Worm (Caenorhabditis elegans) whole organism, L3 larva: ENCODE measurements around the gene cng-2.
A peak's percentile ranks its signal among the peaks of the same experiment; 100 is the strongest.

Source experiments
- R02D3.7 ChIP-seq: fragments of 150-350 bp; optimal IDR thresholded peaks from 2 replicates; lab custom pipeline; 2014; ENCODE audit warnings: missing biosample characterization, missing genetic modification characterization
- ZK546.5 ChIP-seq: sonication (generic microtip); optimal IDR thresholded peaks from 2 replicates; lab custom pipeline; 2017; ENCODE audit warnings: missing biosample characterization, missing genetic modification characterization
- aly-2 ChIP-seq: fragments of 150-350 bp; optimal IDR thresholded peaks from 2 replicates; lab custom pipeline; 2014; ENCODE audit warnings: missing biosample characterization, missing genetic modification characterization
- ama-1 ChIP-seq: fragments of 150-350 bp; optimal IDR thresholded peaks from 2 replicates; lab custom pipeline; 2018
- ceh-16 ChIP-seq: sonication (generic microtip); optimal IDR thresholded peaks from 2 replicates; lab custom pipeline; 2017; ENCODE audit warnings: missing biosample characterization, missing genetic modification characterization
- ceh-28 ChIP-seq: fragments of 150-350 bp; optimal IDR thresholded peaks from 2 replicates; lab custom pipeline; 2014; ENCODE audit warnings: missing biosample characterization, missing genetic modification reagents, missing genetic modification characterization
- ceh-82 ChIP-seq: fragments of 150-350 bp; optimal IDR thresholded peaks from 2 replicates; lab custom pipeline; 2014; ENCODE audit warnings: missing biosample characterization, missing genetic modification characterization
- ceh-9 ChIP-seq: sonication (generic microtip); optimal IDR thresholded peaks from 2 replicates; lab custom pipeline; 2018; ENCODE audit warnings: missing biosample characterization, missing genetic modification characterization
- daf-12 ChIP-seq: fragments of 150-350 bp; optimal IDR thresholded peaks from 2 replicates; lab custom pipeline; 2014; ENCODE audit warnings: missing biosample characterization, missing genetic modification reagents, missing genetic modification characterization
- egl-27 ChIP-seq: sonication (generic microtip); optimal IDR thresholded peaks from 4 replicates; lab custom pipeline; 2017; ENCODE audit warnings: missing biosample characterization, missing genetic modification reagents, missing genetic modification characterization
- egl-5 ChIP-seq: fragments of 150-350 bp; optimal IDR thresholded peaks from 2 replicates; lab custom pipeline; 2017; ENCODE audit warnings: missing biosample characterization, missing genetic modification reagents, missing genetic modification characterization, inconsistent platforms
- elt-3 ChIP-seq, 3 experiments: fragments of 150-350 bp in 1 of 3; sonication (generic microtip) in 2 of 3; optimal IDR thresholded peaks; 2 replicates in 2 of 3; 4 replicates in 1 of 3; lab custom pipeline; 2014 to 2017; ENCODE audit warnings: missing biosample characterization in 3 of 3, missing genetic modification characterization in 3 of 3
- fkh-10 ChIP-seq: sonication (generic microtip); optimal IDR thresholded peaks from 2 replicates; lab custom pipeline; 2017; ENCODE audit warnings: missing biosample characterization, missing genetic modification reagents, missing genetic modification characterization
- fkh-2 ChIP-seq: fragments of 150-350 bp; optimal IDR thresholded peaks from 2 replicates; lab custom pipeline; 2014; ENCODE audit warnings: missing biosample characterization, missing genetic modification reagents, missing genetic modification characterization
- hmg-11 ChIP-seq: sonication (generic microtip); optimal IDR thresholded peaks from 2 replicates; lab custom pipeline; 2016; ENCODE audit warnings: missing genetic modification characterization, missing compliant biosample characterization
- lin-15B ChIP-seq: fragments of 150-350 bp; optimal IDR thresholded peaks from 2 replicates; lab custom pipeline; 2014; ENCODE audit warnings: missing biosample characterization, missing genetic modification characterization
- mdl-1 ChIP-seq: fragments of 150-350 bp; optimal IDR thresholded peaks from 2 replicates; lab custom pipeline; 2014; ENCODE audit warnings: missing biosample characterization, missing genetic modification characterization
- nfya-1 ChIP-seq: sonication (generic microtip); optimal IDR thresholded peaks from 2 replicates; lab custom pipeline; 2017; ENCODE audit warnings: missing genetic modification characterization, mild to moderate bottlenecking, missing compliant biosample characterization, antibody characterized with exemption, moderate library complexity; ENCODE audit not compliant: insufficient read depth
- nhr-11 ChIP-seq: fragments of 150-350 bp; optimal IDR thresholded peaks from 2 replicates; lab custom pipeline; 2014; ENCODE audit warnings: missing biosample characterization, missing genetic modification characterization
- nhr-12 ChIP-seq: fragments of 150-350 bp; optimal IDR thresholded peaks from 2 replicates; lab custom pipeline; 2014; ENCODE audit warnings: missing biosample characterization, missing genetic modification characterization
- nhr-23 ChIP-seq: fragments of 150-350 bp; optimal IDR thresholded peaks from 2 replicates; lab custom pipeline; 2014; ENCODE audit warnings: missing biosample characterization, missing genetic modification reagents, missing genetic modification characterization
- nhr-25 ChIP-seq: sonication (generic microtip); optimal IDR thresholded peaks from 2 replicates; lab custom pipeline; 2017; ENCODE audit warnings: missing biosample characterization, missing genetic modification characterization
- nhr-43 ChIP-seq: sonication (generic microtip); optimal IDR thresholded peaks from 2 replicates; lab custom pipeline; 2016; ENCODE audit warnings: mild to moderate bottlenecking, missing genetic modification characterization, missing compliant biosample characterization; ENCODE audit not compliant: poor library complexity, severe bottlenecking
- nhr-67 ChIP-seq: fragments of 150-350 bp; optimal IDR thresholded peaks from 2 replicates; lab custom pipeline; 2014; ENCODE audit warnings: missing biosample characterization, missing genetic modification characterization
- nhr-76 ChIP-seq: fragments of 150-350 bp; sonication (generic microtip); optimal IDR thresholded peaks from 5 replicates; lab custom pipeline; 2014; ENCODE audit warnings: missing biosample characterization, missing genetic modification characterization
- nhr-77 ChIP-seq: fragments of 150-350 bp; optimal IDR thresholded peaks from 2 replicates; lab custom pipeline; 2014; ENCODE audit warnings: missing biosample characterization, missing genetic modification characterization
- sea-2 ChIP-seq: fragments of 150-350 bp; sonication (generic microtip); optimal IDR thresholded peaks from 4 replicates; lab custom pipeline; 2014; ENCODE audit warnings: missing biosample characterization, missing genetic modification reagents, missing genetic modification characterization
- skn-1 ChIP-seq: fragments of 150-350 bp; optimal IDR thresholded peaks from 2 replicates; lab custom pipeline; 2014; ENCODE audit warnings: missing biosample characterization, missing genetic modification characterization
- snpc-4 ChIP-seq: fragments of 150-350 bp; optimal IDR thresholded peaks from 2 replicates; lab custom pipeline; 2014; ENCODE audit warnings: missing biosample characterization, missing genetic modification characterization
- unc-39 ChIP-seq: sonication (generic microtip); optimal IDR thresholded peaks from 4 replicates; lab custom pipeline; 2017; ENCODE audit warnings: missing biosample characterization, missing genetic modification characterization
- unc-62 ChIP-seq: fragments of 150-350 bp; sonication (generic microtip); optimal IDR thresholded peaks from 4 replicates; lab custom pipeline; 2014; ENCODE audit warnings: missing biosample characterization, missing genetic modification reagents, missing genetic modification characterization
- zag-1 ChIP-seq: fragments of 150-350 bp; optimal IDR thresholded peaks from 2 replicates; lab custom pipeline; 2014; ENCODE audit warnings: missing biosample characterization, missing genetic modification characterization
- ztf-4 ChIP-seq: fragments of 150-350 bp; optimal IDR thresholded peaks from 2 replicates; lab custom pipeline; 2014; ENCODE audit warnings: missing biosample characterization, missing genetic modification characterization

The cng-2 gene

ce11 chrIV:2065895-2066294 lies 28.9 kb downstream of the cng-2 start, which contains the start of gene arrd-26:
TSS of gene arrd-26 (plus strand) at chrIV:2066195.
- TF ChIP-seq nhr-67 (tag; lab: Kevin White, UChicago): no peak

- TF ChIP-seq snpc-4 (tag; lab: Kevin White, UChicago) (no peak), nhr-67 (tag; lab: Kevin White, UChicago) (no peak)
Measured at ce11 chrIV:2077159-2077835, 40.3 kb downstream of the cng-2 start.

- TF ChIP-seq unc-62 (no peak), nfya-1 (tag; lab: Kevin White, UChicago) (no peak), snpc-4 (tag; lab: Kevin White, UChicago) (no peak), nhr-11 (tag; lab: Kevin White, UChicago) (no peak), ceh-28 (tag; lab: Kevin White, UChicago) (no peak), ceh-9 (tag; lab: Kevin White, UChicago) (no peak), egl-5 (tag; lab: Kevin White, UChicago) (no peak), skn-1 (tag; lab: Kevin White, UChicago) (no peak), nhr-12 (tag; lab: Kevin White, UChicago) (no peak), daf-12 (tag; lab: Kevin White, UChicago) (no peak), ztf-4 (tag; lab: Kevin White, UChicago) (no peak), ZK546.5 (no peak), nhr-77 (tag; lab: Kevin White, UChicago) (no peak), R02D3.7 (no peak), lin-15B (tag; lab: Kevin White, UChicago) (no peak), ceh-16 (tag; lab: Kevin White, UChicago) (no peak), nhr-76 (tag; lab: Kevin White, UChicago) (no peak), nhr-43 (tag; lab: Kevin White, UChicago) (no peak), egl-27 (no peak)
Measured at ce11 chrIV:2080340-2080739, 43.3 kb downstream of the cng-2 start.

- peak in 1 of 3 experiments; percentile 16 for TF ChIP-seq elt-3 (tag; optimal IDR thresholded peaks at IDR 0.05; lab: Kevin White, UChicago)
- peak; percentile 66 for TF ChIP-seq nhr-25
- TF ChIP-seq nhr-23 (tag; lab: Kevin White, UChicago): peak; percentile 5
- TF ChIP-seq hmg-11: peak; percentile 20
- TF ChIP-seq nhr-43 (tag; lab: Kevin White, UChicago): peak; percentile 15
- TF ChIP-seq ztf-4 (tag; lab: Kevin White, UChicago): no peak
- no peak for TF ChIP-seq nfya-1 (tag; lab: Kevin White, UChicago)
- TF ChIP-seq, all 47 proteins: peak for 5
Measured at ce11 chrIV:2083146-2083545, 46.2 kb downstream of the cng-2 start.

ce11 chrIV:2083734-2084133 lies 46.7 kb downstream of the cng-2 start, which contains the start of gene mca-2:
TSS of gene mca-2 (plus strand) at chrIV:2084034.
- TF ChIP-seq aly-2 (tag; lab: Kevin White, UChicago) (no peak), egl-5 (tag; lab: Kevin White, UChicago) (no peak), nhr-12 (tag; lab: Kevin White, UChicago) (no peak), nhr-25 (no peak), ama-1 (lab: Kevin White, UChicago) (no peak), zag-1 (tag; lab: Kevin White, UChicago) (no peak), lin-15B (tag; lab: Kevin White, UChicago) (no peak), ceh-82 (tag; lab: Kevin White, UChicago) (no peak), nhr-67 (tag; lab: Kevin White, UChicago) (no peak), fkh-2 (tag; lab: Kevin White, UChicago) (no peak), ZK546.5 (no peak), nhr-23 (tag; lab: Kevin White, UChicago) (no peak), unc-39 (tag; lab: Kevin White, UChicago) (no peak), fkh-10 (GFP tag; lab: Kevin White, UChicago) (no peak), nfya-1 (tag; lab: Kevin White, UChicago) (no peak), nhr-76 (tag; lab: Kevin White, UChicago) (no peak), mdl-1 (tag; lab: Kevin White, UChicago) (no peak), sea-2 (GFP tag; lab: Kevin White, UChicago) (no peak), ceh-16 (tag; lab: Kevin White, UChicago) (no peak)
